Fruit fly (Drosophila melanogaster) whole organism, wandering third instar larva: ENCODE data around the gene SmydA-2.

Experiments
- Abd-B ChIP-seq: fragments of >200 bp; optimal IDR thresholded peaks from 2 replicates; lab custom pipeline; 2017; ENCODE audit warnings: missing biosample characterization, missing genetic modification characterization
- CG32264 ChIP-seq: fragments of 200-800 bp; sonication (Bioruptor generic); optimal IDR thresholded peaks from 2 replicates; lab custom pipeline; 2016; ENCODE audit warnings: missing biosample characterization, missing genetic modification characterization
- CG9705 ChIP-seq: fragments of 200-800 bp; sonication (Bioruptor generic); optimal IDR thresholded peaks from 2 replicates; lab custom pipeline; 2018; ENCODE audit warnings: missing biosample characterization, mild to moderate bottlenecking, missing genetic modification characterization
- CrebA ChIP-seq: fragments of 200-800 bp; sonication (Bioruptor generic); optimal IDR thresholded peaks from 2 replicates; lab custom pipeline; 2016; ENCODE audit warnings: missing biosample characterization, mild to moderate bottlenecking, missing genetic modification characterization, borderline replicate concordance
- Dfd ChIP-seq: fragments of >200 bp; optimal IDR thresholded peaks from 2 replicates; lab custom pipeline; 2017; ENCODE audit warnings: missing biosample characterization, missing genetic modification characterization
- Dif ChIP-seq: fragments of 200-275, 200-300 bp; sonication (Bioruptor generic); optimal IDR thresholded peaks from 2 replicates; lab custom pipeline; 2018; ENCODE audit warnings: missing biosample characterization, missing genetic modification characterization; ENCODE audit not compliant: partially characterized antibody
- GATAd ChIP-seq: sonication (Bioruptor generic); optimal IDR thresholded peaks from 2 replicates; lab custom pipeline; 2016; ENCODE audit warnings: missing biosample characterization, missing genetic modification characterization
- HLH106 ChIP-seq: fragments of 200-800 bp; optimal IDR thresholded peaks from 3 replicates; lab custom pipeline; 2019; ENCODE audit warnings: missing biosample characterization, mild to moderate bottlenecking, missing genetic modification characterization, moderate library complexity
- Hnf4 ChIP-seq: fragments of 200-800 bp; sonication (Bioruptor generic); optimal IDR thresholded peaks from 2 replicates; lab custom pipeline; 2016; ENCODE audit warnings: missing biosample characterization, mild to moderate bottlenecking, missing genetic modification characterization
- Hr78 ChIP-seq: fragments of >200 bp; optimal IDR thresholded peaks from 2 replicates; lab custom pipeline; 2017; ENCODE audit warnings: missing biosample characterization, missing genetic modification characterization
- Hr83 ChIP-seq: fragments of 200-300 bp; sonication (Bioruptor generic); optimal IDR thresholded peaks from 2 replicates; lab custom pipeline; 2016; ENCODE audit warnings: missing biosample characterization, mild to moderate bottlenecking, missing genetic modification characterization, moderate library complexity; ENCODE audit not compliant: poor library complexity, severe bottlenecking
- Jra ChIP-seq: sonication (Bioruptor generic); optimal IDR thresholded peaks from 2 replicates; lab custom pipeline; 2016; ENCODE audit warnings: missing biosample characterization, missing genetic modification characterization
- Mio ChIP-seq: sonication (Bioruptor generic); optimal IDR thresholded peaks from 2 replicates; lab custom pipeline; 2016; ENCODE audit warnings: missing biosample characterization, missing genetic modification characterization
- Myc ChIP-seq: fragments of >200 bp; optimal IDR thresholded peaks from 2 replicates; lab custom pipeline; 2017
- OdsH ChIP-seq: fragments of 200-800 bp; sonication (Bioruptor generic); optimal IDR thresholded peaks from 2 replicates; lab custom pipeline; 2016; ENCODE audit warnings: missing biosample characterization, mild to moderate bottlenecking, missing genetic modification characterization
- Rel ChIP-seq, 2 experiments: fragments of 200-800 bp; sonication (Bioruptor generic) in 1 of 2; optimal IDR thresholded peaks; 2 replicates in 1 of 2; 3 replicates in 1 of 2; lab custom pipeline; 2016 to 2019; ENCODE audit warnings: mild to moderate bottlenecking in 2 of 2, missing biosample characterization in 2 of 2, missing genetic modification characterization in 2 of 2, moderate library complexity in 1 of 2
- Sp1 ChIP-seq: fragments of 200-800 bp; sonication (Bioruptor generic); optimal IDR thresholded peaks from 3 replicates; lab custom pipeline; 2019; ENCODE audit warnings: missing biosample characterization, mild to moderate bottlenecking, missing genetic modification characterization, moderate library complexity
- Vsx2 ChIP-seq: fragments of 200-300, 225-300 bp; sonication (Bioruptor generic); optimal IDR thresholded peaks from 2 replicates; lab custom pipeline; 2018; ENCODE audit warnings: missing biosample characterization, missing genetic modification characterization; ENCODE audit not compliant: partially characterized antibody
- br ChIP-seq: fragments of 200-800 bp; sonication (Bioruptor generic); optimal IDR thresholded peaks from 2 replicates; lab custom pipeline; 2016; ENCODE audit warnings: missing biosample characterization, missing genetic modification characterization
- brk ChIP-seq: fragments of 200-800 bp; sonication (Bioruptor generic); optimal IDR thresholded peaks from 2 replicates; lab custom pipeline; 2016; ENCODE audit warnings: missing biosample characterization, mild to moderate bottlenecking, missing genetic modification characterization
- dl ChIP-seq, 2 experiments: fragments of 175-275, 200-275 bp in 1 of 2; fragments of 200-275 bp in 1 of 2; sonication (Bioruptor generic); optimal IDR thresholded peaks; lab custom pipeline; 2018; ENCODE audit warnings: mild to moderate bottlenecking in 2 of 2, missing biosample characterization in 2 of 2, missing genetic modification characterization in 2 of 2, moderate library complexity in 2 of 2; ENCODE audit not compliant: partially characterized antibody in 2 of 2, insufficient read depth in 1 of 2
- dmrt93B ChIP-seq: fragments of 200-800 bp; sonication (Bioruptor generic); optimal IDR thresholded peaks from 2 replicates; lab custom pipeline; 2018; ENCODE audit warnings: missing biosample characterization, mild to moderate bottlenecking, missing genetic modification characterization
- dsf ChIP-seq: sonication (Bioruptor generic); optimal IDR thresholded peaks from 2 replicates; lab custom pipeline; 2016; ENCODE audit warnings: missing biosample characterization, missing genetic modification characterization, borderline replicate concordance
- ey ChIP-seq: fragments of 200-800 bp; sonication (Bioruptor generic); optimal IDR thresholded peaks from 2 replicates; lab custom pipeline; 2016; ENCODE audit warnings: missing biosample characterization, missing genetic modification characterization
- foxo ChIP-seq, 2 experiments: fragments of 200-800 bp; sonication (Bioruptor generic); optimal IDR thresholded peaks; 2 replicates in 1 of 2; 3 replicates in 1 of 2; lab custom pipeline; 2016 to 2017; ENCODE audit warnings: missing biosample characterization in 2 of 2, missing genetic modification characterization in 2 of 2
- fru ChIP-seq: fragments of 200-800 bp; sonication (Bioruptor generic); optimal IDR thresholded peaks from 3 replicates; lab custom pipeline; 2016; ENCODE audit warnings: missing biosample characterization, mild to moderate bottlenecking, missing genetic modification characterization
- h ChIP-seq: fragments of 200-800 bp; sonication (Bioruptor generic); optimal IDR thresholded peaks from 3 replicates; lab custom pipeline; 2016; ENCODE audit warnings: missing biosample characterization, mild to moderate bottlenecking, missing genetic modification characterization
- jim ChIP-seq: fragments of 175-275, 200-325 bp; sonication (Bioruptor generic); optimal IDR thresholded peaks from 2 replicates; lab custom pipeline; 2016; ENCODE audit warnings: missing biosample characterization, mild to moderate bottlenecking, missing genetic modification characterization
- lola ChIP-seq: fragments of >200 bp; optimal IDR thresholded peaks from 2 replicates; lab custom pipeline; 2017; ENCODE audit warnings: missing biosample characterization, missing genetic modification characterization
- pan ChIP-seq: fragments of >200 bp; optimal IDR thresholded peaks from 2 replicates; lab custom pipeline; 2017
- psq ChIP-seq: fragments of 200-800 bp; sonication (Bioruptor generic); optimal IDR thresholded peaks from 3 replicates; lab custom pipeline; 2017; ENCODE audit warnings: missing biosample characterization, mild to moderate bottlenecking, missing genetic modification characterization, moderate library complexity
- rgr ChIP-seq: fragments of 200-800 bp; sonication (Bioruptor generic); optimal IDR thresholded peaks from 3 replicates; lab custom pipeline; 2016; ENCODE audit warnings: missing biosample characterization, mild to moderate bottlenecking, missing genetic modification characterization
- sage ChIP-seq: fragments of 200-800 bp; sonication (Bioruptor generic); optimal IDR thresholded peaks from 2 replicates; lab custom pipeline; 2016; ENCODE audit warnings: missing biosample characterization, mild to moderate bottlenecking, missing genetic modification characterization
- sv ChIP-seq: fragments of 200-800 bp; sonication (Bioruptor generic); optimal IDR thresholded peaks from 3 replicates; lab custom pipeline; 2016; ENCODE audit warnings: missing biosample characterization, missing genetic modification characterization
- tai ChIP-seq: sonication (Bioruptor generic); optimal IDR thresholded peaks from 2 replicates; lab custom pipeline; 2016; ENCODE audit warnings: missing biosample characterization, missing genetic modification characterization
- woc ChIP-seq: sonication (Bioruptor generic); optimal IDR thresholded peaks from 2 replicates; lab custom pipeline; 2016; ENCODE audit warnings: missing biosample characterization, mild to moderate bottlenecking, missing genetic modification characterization

The SmydA-2 gene

dm6 chr3L:19045299-19046025 is 42.4 kb upstream of the SmydA-2 start, which contains the start of gene nkd:
Gene nkd, minus strand, starts transcription at chr3L:19045449.
- peak; percentile 66 to 75 for TF ChIP-seq dl (GFP tag; optimal IDR thresholded peaks at IDR 0.05; lab: Kevin White, UChicago; ENCODE audit: insufficient read depth in 1 of 2, partially characterized antibody in 2 of 2)
- peak; percentile 79 for TF ChIP-seq Dif (GFP tag; lab: Kevin White, UChicago)
- peak; percentile 67 for TF ChIP-seq tai
- peak; percentile 68 for TF ChIP-seq pan
- peak; percentile 88 for TF ChIP-seq Sp1 (GFP tag; lab: Kevin White, UChicago)
- peak; percentile 63 for TF ChIP-seq jim (GFP tag; lab: Kevin White, UChicago)
- TF ChIP-seq ey: peak; percentile 65
- TF ChIP-seq Jra (GFP tag; lab: Kevin White, UChicago): peak; percentile 32
- TF ChIP-seq GATAd (GFP tag; lab: Kevin White, UChicago): no peak
- no peak for TF ChIP-seq lola
- TF ChIP-seq Rel (GFP tag; optimal IDR thresholded peaks at IDR 0.05; lab: Kevin White, UChicago): peak; percentile 57
- no peak for TF ChIP-seq Rel (tag; optimal IDR thresholded peaks at IDR 0.05; lab: Kevin White, UChicago)
- peak; percentile 4 for TF ChIP-seq dsf (GFP tag; lab: Kevin White, UChicago)
- peak; percentile 16 for TF ChIP-seq dmrt93B (GFP tag; lab: Kevin White, UChicago)
- peak; percentile 85 for TF ChIP-seq Hnf4
- TF ChIP-seq sv (GFP tag; lab: Kevin White, UChicago): peak; percentile 61
- TF ChIP-seq fru: peak; percentile 69
- peak; percentile 54 for TF ChIP-seq sage
- TF ChIP-seq Dfd: no peak
- TF ChIP-seq HLH106 (tag; lab: Kevin White, UChicago): peak; percentile 79
- peak; percentile 88 for TF ChIP-seq rgr (GFP tag; lab: Kevin White, UChicago)
- peak; percentile 76 for TF ChIP-seq brk
- peak; percentile 67 for TF ChIP-seq woc
- peak; percentile 77 for TF ChIP-seq OdsH
- no peak for TF ChIP-seq Vsx2 (GFP tag; lab: Kevin White, UChicago)
- TF ChIP-seq Hr83: peak; percentile 70
- TF ChIP-seq h (GFP tag; lab: Kevin White, UChicago): peak; percentile 72
- peak; percentile 5 for TF ChIP-seq CG32264 (GFP tag; lab: Kevin White, UChicago)
- TF ChIP-seq Hr78: no peak
- no peak for TF ChIP-seq Mio
- TF ChIP-seq br (GFP tag; lab: Kevin White, UChicago): peak; percentile 57
- peak; percentile 41 for TF ChIP-seq CG9705 (GFP tag; lab: Kevin White, UChicago)
- TF ChIP-seq CrebA (GFP tag; lab: Kevin White, UChicago): peak; percentile 1
- peak in 1 of 2 experiments; percentile 84 for TF ChIP-seq foxo (GFP tag; optimal IDR thresholded peaks at IDR 0.05; lab: Kevin White, UChicago)
- TF ChIP-seq Abd-B (GFP tag; lab: Kevin White, UChicago): no peak
- TF ChIP-seq psq (GFP tag; lab: Kevin White, UChicago): peak; percentile 82
- peak; percentile 29 for TF ChIP-seq Myc (lab: Kevin White, UChicago)

dm6 chr3L:19044589-19045298 is 41.7 kb upstream of the SmydA-2 start:
- TF ChIP-seq OdsH (no peak), CG9705 (GFP tag; lab: Kevin White, UChicago) (peak; percentile 2)
